Fruit fly (Drosophila melanogaster): Measurements from ENCODE around the gene CG42788.

CG42788 gene

dm6 chr3R:15095550-15096031 is 36.1 kb downstream of the CG42788 start, which contains the start of gene CG6966 (continued):
- TF ChIP-seq gfzf (GFP tag; optimal IDR thresholded peaks at IDR 0.05) (peak; percentile 97), dimm (GFP tag; IDR thresholded peaks at IDR 0.05) (no peak), CG4424 (GFP tag; optimal IDR thresholded peaks at IDR 0.05) (peak; percentile 93), sens (GFP tag) (peak; percentile 97), CG6654 (GFP tag; optimal IDR thresholded peaks at IDR 0.05) (peak; percentile 66), lab (GFP tag; optimal IDR thresholded peaks at IDR 0.05) (peak; percentile 98), CG18262 (tag; optimal IDR thresholded peaks at IDR 0.05) (peak; percentile 79), Bdp1 (GFP tag; optimal IDR thresholded peaks at IDR 0.05) (peak; percentile 93), CG14014 (GFP tag; IDR thresholded peaks at IDR 0.05) (no peak), CG12391 (tag; optimal IDR thresholded peaks at IDR 0.05) (peak; percentile 95), CG12942 (GFP tag; optimal IDR thresholded peaks at IDR 0.05) (peak; percentile 97), CG17612 (GFP tag; IDR thresholded peaks at IDR 0.05) (no peak), CG3726 (GFP tag; IDR thresholded peaks at IDR 0.05) (no peak), CG11456 (GFP tag; IDR thresholded peaks at IDR 0.05) (no peak), CrebB (tag; optimal IDR thresholded peaks at IDR 0.05) (peak; percentile 97), Abd-B (GFP tag; optimal IDR thresholded peaks at IDR 0.05) (peak; percentile 94), dm (GFP tag; optimal IDR thresholded peaks at IDR 0.05) (peak; percentile 95), CG10267 (tag; optimal IDR thresholded peaks at IDR 0.05) (peak; percentile 88), Camta (GFP tag; optimal IDR thresholded peaks at IDR 0.05) (peak; percentile 93), wdn (GFP tag; IDR thresholded peaks at IDR 0.05) (no peak), Rx (GFP tag; IDR thresholded peaks at IDR 0.05) (no peak), CG9876 (GFP tag; optimal IDR thresholded peaks at IDR 0.05) (peak; percentile 99), CG11723 (GFP tag; optimal IDR thresholded peaks at IDR 0.05) (peak; percentile 88), Bteb2 (GFP tag; optimal IDR thresholded peaks at IDR 0.05) (peak; percentile 96), al (GFP tag; IDR thresholded peaks at IDR 0.05) (no peak), crp (GFP tag; optimal IDR thresholded peaks at IDR 0.05) (peak in 1 of 2 experiments; percentile 77), salm (tag; optimal IDR thresholded peaks at IDR 0.05) (peak; percentile 74), CG1233 (GFP tag; optimal IDR thresholded peaks at IDR 0.05) (peak; percentile 96), org-1 (GFP tag; optimal IDR thresholded peaks at IDR 0.05) (peak; percentile 93), sr (GFP tag; IDR thresholded peaks at IDR 0.05) (no peak), stwl (tag; optimal IDR thresholded peaks at IDR 0.05) (peak; percentile 100), CG34376 (GFP tag; optimal IDR thresholded peaks at IDR 0.05) (peak; percentile 97), ind (GFP tag; optimal IDR thresholded peaks at IDR 0.05) (peak; percentile 90), NFAT (GFP tag; IDR thresholded peaks at IDR 0.05) (no peak), CG1603 (tag; optimal IDR thresholded peaks at IDR 0.05) (peak; percentile 97), Max (GFP tag; optimal IDR thresholded peaks at IDR 0.05) (peak; percentile 94), Doc2 (GFP tag; IDR thresholded peaks at IDR 0.05) (no peak), CG16813 (GFP tag; IDR thresholded peaks at IDR 0.05; ENCODE audit: partially characterized antibody) (no peak), CG1024 (GFP tag; IDR thresholded peaks at IDR 0.05) (no peak), Gsc (GFP tag; IDR thresholded peaks at IDR 0.05) (no peak), zf30C (GFP tag; optimal IDR thresholded peaks at IDR 0.05) (peak; percentile 43), H15 (GFP tag; IDR thresholded peaks at IDR 0.05) (no peak), sisA (GFP tag; IDR thresholded peaks at IDR 0.05) (no peak), corto (GFP tag; optimal IDR thresholded peaks at IDR 0.05) (no peak), exex (tag; optimal IDR thresholded peaks at IDR 0.05) (peak; percentile 70), sug (tag; optimal IDR thresholded peaks at IDR 0.05) (peak; percentile 93), Eip74EF (GFP tag; optimal IDR thresholded peaks at IDR 0.05) (peak in 1 of 2 experiments; percentile 44), CG11504 (tag; optimal IDR thresholded peaks at IDR 0.05) (peak; percentile 87), CG15011 (GFP tag; optimal IDR thresholded peaks at IDR 0.05) (peak; percentile 92), sna (GFP tag; IDR thresholded peaks at IDR 0.05; ENCODE audit: partially characterized antibody) (no peak), CG10209 (GFP tag; optimal IDR thresholded peaks at IDR 0.05) (peak; percentile 97)
